Fruit fly (Drosophila melanogaster): ENCODE results near the gene CG2680.

DNA sequence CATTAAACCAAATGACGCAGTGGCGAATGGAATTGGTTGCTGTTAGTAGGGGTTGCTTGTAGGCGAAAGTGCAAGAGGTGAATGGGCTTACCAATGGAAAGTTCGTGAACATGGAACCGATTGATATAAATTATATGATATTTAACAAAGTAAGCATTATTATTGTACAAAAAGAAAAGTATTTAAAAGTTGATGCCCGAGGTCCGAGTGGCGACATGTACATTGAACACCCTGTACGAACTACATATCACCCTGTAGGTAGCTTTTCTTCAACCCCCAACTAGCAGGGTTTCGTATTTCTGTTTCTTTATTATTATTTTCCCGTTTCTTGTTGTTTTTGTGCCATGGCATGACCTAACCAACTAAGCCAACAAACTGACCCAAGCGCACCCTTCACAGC lies 50.0 kb downstream of the CG2680 start:
- TF ChIP-seq Hnf4 (GFP tag; optimal IDR thresholded peaks at IDR 0.05), result no peak
- no peak for TF ChIP-seq CG32264 (GFP tag; optimal IDR thresholded peaks at IDR 0.05)
- TF ChIP-seq pan (optimal IDR thresholded peaks at IDR 0.05), result no peak
- TF ChIP-seq psq (GFP tag; optimal IDR thresholded peaks at IDR 0.05), result no peak
- no peak for TF ChIP-seq h (GFP tag; optimal IDR thresholded peaks at IDR 0.05)
- TF ChIP-seq Jra (GFP tag; optimal IDR thresholded peaks at IDR 0.05), result no peak
- TF ChIP-seq Dfd (GFP tag; optimal IDR thresholded peaks at IDR 0.05), result no peak
- no peak for TF ChIP-seq Mio (GFP tag; optimal IDR thresholded peaks at IDR 0.05)

Data from whole organism, wandering third instar larva.